Fruit fly (Drosophila melanogaster): ENCODE results near the gene CtsL4.

CtsL4 gene

DNA sequence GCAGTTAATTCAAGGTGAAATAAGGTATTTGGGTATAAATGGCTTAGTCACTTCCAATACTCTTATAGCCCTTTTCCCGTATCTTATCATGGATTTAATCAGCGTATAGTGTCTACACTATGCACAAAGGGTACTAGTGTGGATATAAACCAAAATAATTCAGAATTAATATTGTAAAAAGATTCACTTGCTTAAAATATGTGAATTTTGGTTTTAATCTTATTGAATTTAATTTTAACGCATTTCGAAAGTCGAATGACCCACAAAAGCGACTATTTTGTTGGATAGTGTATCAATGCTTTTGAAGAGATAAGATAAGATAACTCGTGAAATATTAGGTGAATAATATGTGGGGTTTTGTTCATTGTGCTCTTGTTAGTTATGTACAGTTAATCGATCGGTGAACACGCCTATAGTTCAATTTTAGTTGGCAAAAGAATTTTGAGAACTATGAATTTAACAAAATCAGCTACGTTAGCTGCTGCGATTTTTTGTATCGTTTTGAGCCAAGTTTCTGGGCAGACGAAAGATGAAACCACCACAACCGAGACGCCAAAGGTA is 25.6 kb upstream of the CtsL4 start, which contains the start of gene CG5096 (continued):
- TF ChIP-seq hb (GFP tag; IDR thresholded peaks at IDR 0.05; ENCODE audit: partially characterized antibody) (no peak), CG12236 (GFP tag; optimal IDR thresholded peaks at IDR 0.05) (peak; percentile 49), CG17359 (tag; optimal IDR thresholded peaks at IDR 0.05) (peak; percentile 94), peb (GFP tag; IDR thresholded peaks at IDR 0.05) (peak; percentile 42; the same call in 1 of the 2 replicates), CG10321 (GFP tag; IDR thresholded peaks at IDR 0.05) (peak; percentile 59; the same call in 1 of the 2 replicates), bowl (GFP tag; IDR thresholded peaks at IDR 0.05) (peak; percentile 53; the same call in 1 of the 2 replicates), Ptx1 (GFP tag; IDR thresholded peaks at IDR 0.05) (peak; percentile 89), Meics (GFP tag; optimal IDR thresholded peaks at IDR 0.05) (peak; percentile 91), bab2 (GFP tag; optimal IDR thresholded peaks at IDR 0.05) (peak; percentile 78), gsb (GFP tag; IDR thresholded peaks at IDR 0.05) (peak; percentile 84), HmgD (GFP tag; optimal IDR thresholded peaks at IDR 0.05) (no peak), CG2120 (GFP tag; optimal IDR thresholded peaks at IDR 0.05) (peak; percentile 96), CG12769 (tag; optimal IDR thresholded peaks at IDR 0.05) (peak; percentile 95), onecut (GFP tag; IDR thresholded peaks at IDR 0.05) (peak; percentile 81), ase (GFP tag; IDR thresholded peaks at IDR 0.05) (peak; percentile 77; the same call in 2 of the 3 replicates), Sox102F (GFP tag; optimal IDR thresholded peaks at IDR 0.05) (peak; percentile 91), ap (GFP tag; IDR thresholded peaks at IDR 0.05) (peak; percentile 84), br (optimal IDR thresholded peaks at IDR 0.05) (no peak), CG14965 (GFP tag; optimal IDR thresholded peaks at IDR 0.05; ENCODE audit: borderline replicate concordance) (no peak), twi (tag; optimal IDR thresholded peaks at IDR 0.05) (peak; percentile 73), vvl (GFP tag; IDR thresholded peaks at IDR 0.05) (peak; percentile 94), CG33213 (GFP tag; optimal IDR thresholded peaks at IDR 0.05) (peak; percentile 45), Lim3 (GFP tag; IDR thresholded peaks at IDR 0.05) (peak; percentile 55; the same call in 1 of the 2 replicates), CG1602 (GFP tag; optimal IDR thresholded peaks at IDR 0.05) (peak; percentile 76), CG18262 (tag; optimal IDR thresholded peaks at IDR 0.05) (peak; percentile 87), toy (GFP tag; IDR thresholded peaks at IDR 0.05) (peak; percentile 74; the same call in 1 of the 2 replicates), CG9797 (GFP tag; optimal IDR thresholded peaks at IDR 0.05) (no peak), Dad (GFP tag; optimal IDR thresholded peaks at IDR 0.05) (peak; percentile 51), eyg (GFP tag; optimal IDR thresholded peaks at IDR 0.05) (peak; percentile 69), Bdp1 (GFP tag; optimal IDR thresholded peaks at IDR 0.05) (no peak), CG6175 (GFP tag; IDR thresholded peaks at IDR 0.05) (peak; percentile 63; the same call in 1 of the 3 replicates), H2.0 (GFP tag; IDR thresholded peaks at IDR 0.05) (peak; percentile 79), gro (GFP tag; optimal IDR thresholded peaks at IDR 0.05) (peak; percentile 90), salm (tag; optimal IDR thresholded peaks at IDR 0.05) (peak; percentile 87), maf-S (GFP tag; optimal IDR thresholded peaks at IDR 0.05) (peak; percentile 67), fd3F (GFP tag; optimal IDR thresholded peaks at IDR 0.05) (peak; percentile 87), pnt (GFP tag; optimal IDR thresholded peaks at IDR 0.05) (peak; percentile 71), BEAF-32 (GFP tag; optimal IDR thresholded peaks at IDR 0.05) (no peak), CTCF (GFP tag; optimal IDR thresholded peaks at IDR 0.05) (peak; percentile 7), sob (GFP tag; IDR thresholded peaks at IDR 0.05) (peak; percentile 92; the same call in 1 of the 2 replicates), CoRest (tag; optimal IDR thresholded peaks at IDR 0.05) (peak; percentile 93), CG15073 (GFP tag; optimal IDR thresholded peaks at IDR 0.05) (peak; percentile 16), CG34224 (GFP tag; IDR thresholded peaks at IDR 0.05; ENCODE audit: partially characterized antibody) (no peak), ems (GFP tag; optimal IDR thresholded peaks at IDR 0.05) (peak; percentile 81), Ssrp (tag; optimal IDR thresholded peaks at IDR 0.05) (peak; percentile 62), CG11560 (tag; IDR thresholded peaks at IDR 0.05) (no peak), CG7357 (GFP tag; IDR thresholded peaks at IDR 0.05) (peak; percentile 75), jigr1 (GFP tag; IDR thresholded peaks at IDR 0.05) (0 out of 3 replicates have a peak, but pooled peaks have one; percentile 47), oc (tag; optimal IDR thresholded peaks at IDR 0.05) (no peak), wor (GFP tag; IDR thresholded peaks at IDR 0.05) (peak; percentile 76), odd (GFP tag; optimal IDR thresholded peaks at IDR 0.05) (peak; percentile 75), klu (GFP tag; IDR thresholded peaks at IDR 0.05) (peak; percentile 71)
